Fruit fly (Drosophila melanogaster) whole organism, embryonic: ENCODE measurements around the gene CG31495.

Source experiments
- CG10565 ChIP-seq: fragments of 200-800 bp; sonication (Bioruptor generic); optimal IDR thresholded peaks from 3 replicates; lab custom pipeline; 2016; ENCODE audit warnings: missing biosample characterization, mild to moderate bottlenecking, missing genetic modification characterization
- CG15269 ChIP-seq: fragments of 200-800 bp; sonication (Bioruptor generic); optimal IDR thresholded peaks from 2 replicates; lab custom pipeline; 2018; ENCODE audit warnings: missing biosample characterization, mild to moderate bottlenecking, missing genetic modification characterization, moderate library complexity
- CG9797 ChIP-seq: fragments of 200-800 bp; sonication (Bioruptor generic); optimal IDR thresholded peaks from 3 replicates; lab custom pipeline; 2018; ENCODE audit warnings: missing biosample characterization, mild to moderate bottlenecking, missing genetic modification characterization
- Nf-YC ChIP-seq: fragments of 200-800 bp; optimal IDR thresholded peaks from 3 replicates; lab custom pipeline; 2019; ENCODE audit warnings: missing biosample characterization, mild to moderate bottlenecking, missing genetic modification characterization, moderate library complexity
- Oaz ChIP-seq: fragments of 200-800 bp; sonication (Bioruptor generic); IDR thresholded peaks from 2 replicates; pipeline ENCODE4 v1.3.6; 2022; ENCODE audit warnings: missing biosample characterization, missing genetic modification characterization
- Sox102F ChIP-seq: fragments of 200-800 bp; sonication (Bioruptor generic); optimal IDR thresholded peaks from 2 replicates; lab custom pipeline; 2018; ENCODE audit warnings: missing biosample characterization, mild to moderate bottlenecking, missing genetic modification characterization, moderate library complexity
- ato ChIP-seq: fragments of 200-800 bp; sonication (Bioruptor generic); IDR thresholded peaks from 2 replicates; pipeline ENCODE4 v1.3.6; 2022; ENCODE audit warnings: missing biosample characterization, missing genetic modification characterization; ENCODE audit not compliant: partially characterized antibody
- chm ChIP-seq: fragments of 200-800 bp; sonication (Bioruptor generic); IDR thresholded peaks from 2 replicates; pipeline ENCODE4 v1.3.6; 2022; ENCODE audit warnings: missing biosample characterization, missing genetic modification characterization
- dysf ChIP-seq: fragments of 200-800 bp; sonication (Bioruptor generic); IDR thresholded peaks from 3 replicates; pipeline ENCODE4 v1.3.6; 2022; ENCODE audit warnings: missing biosample characterization, missing genetic modification characterization
- esg ChIP-seq: fragments of 200-800 bp; sonication (Bioruptor generic); conservative IDR thresholded peaks from 2 replicates; pipeline ENCODE4 v1.3.6; 2022; ENCODE audit warnings: missing biosample characterization, missing genetic modification characterization
- gcm2 ChIP-seq: fragments of 200-800 bp; sonication (Bioruptor generic); optimal IDR thresholded peaks from 2 replicates; lab custom pipeline; 2016; ENCODE audit warnings: missing biosample characterization, missing genetic modification characterization
- unpg ChIP-seq: fragments of 200-800 bp; sonication (Bioruptor generic); optimal IDR thresholded peaks from 3 replicates; lab custom pipeline; 2018; ENCODE audit warnings: missing biosample characterization, mild to moderate bottlenecking, missing genetic modification characterization, moderate library complexity

- TF ChIP-seq Oaz (GFP tag; lab: Robert Waterston, UW) (no peak), chm (GFP tag; lab: Robert Waterston, UW) (no peak), esg (GFP tag; lab: Robert Waterston, UW) (no peak), unpg (no peak), CG9797 (GFP tag; lab: Kevin White, UChicago) (no peak), Sox102F (GFP tag; lab: Kevin White, UChicago) (no peak), CG15269 (tag; lab: Kevin White, UChicago) (no peak), CG10565 (GFP tag; lab: Kevin White, UChicago) (no peak), gcm2 (no peak), ato (GFP tag; lab: Robert Waterston, UW) (no peak), dysf (GFP tag; lab: Robert Waterston, UW) (no peak), Nf-YC (no peak)
Observed at dm6 chr3R:13803185-13803887, 36.4 kb downstream of the CG31495 start.
